Fruit fly (Drosophila melanogaster) whole organism, embryonic: ENCODE results near the gene CG4278.
A peak's percentile ranks its signal among the peaks of the same experiment; 100 is the strongest.

ENCODE experiments used
- CG10543 ChIP-seq: fragments of 200-800 bp; sonication (Bioruptor generic); optimal IDR thresholded peaks from 3 replicates; lab custom pipeline; 2017; ENCODE audit warnings: missing biosample characterization, mild to moderate bottlenecking, missing genetic modification characterization, moderate library complexity
- CG11398 ChIP-seq: fragments of 200-800 bp; sonication (Bioruptor generic); optimal IDR thresholded peaks from 2 replicates; lab custom pipeline; 2016; ENCODE audit warnings: missing biosample characterization, missing genetic modification characterization
- CG12769 ChIP-seq: fragments of 200-800 bp; sonication (Bioruptor generic); optimal IDR thresholded peaks from 2 replicates; lab custom pipeline; 2019; ENCODE audit warnings: missing biosample characterization, mild to moderate bottlenecking, missing genetic modification characterization, moderate library complexity
- CG1529 ChIP-seq: fragments of 200-800 bp; sonication (Bioruptor generic); optimal IDR thresholded peaks from 3 replicates; lab custom pipeline; 2018; ENCODE audit warnings: missing biosample characterization, missing genetic modification characterization
- CG15696 ChIP-seq: fragments of 200-800 bp; sonication (Bioruptor generic); optimal IDR thresholded peaks from 2 replicates; lab custom pipeline; 2019; ENCODE audit warnings: missing biosample characterization, mild to moderate bottlenecking, missing genetic modification characterization, moderate library complexity
- CG1602 ChIP-seq: fragments of 200-800 bp; sonication (Bioruptor generic); optimal IDR thresholded peaks from 3 replicates; lab custom pipeline; 2016; ENCODE audit warnings: missing biosample characterization, missing genetic modification characterization
- CG16813 ChIP-seq: fragments of 200-800 bp; sonication (Bioruptor generic); IDR thresholded peaks from 3 replicates; pipeline ENCODE4 v1.3.6; 2022; ENCODE audit warnings: missing biosample characterization, missing genetic modification characterization; ENCODE audit not compliant: partially characterized antibody
- CG17568 ChIP-seq: fragments of 200-800 bp; sonication (Bioruptor generic); optimal IDR thresholded peaks from 2 replicates; lab custom pipeline; 2018; ENCODE audit warnings: missing biosample characterization, mild to moderate bottlenecking, missing genetic modification characterization, moderate library complexity
- CG18599 ChIP-seq: fragments of 200-800 bp; sonication (Bioruptor generic); optimal IDR thresholded peaks from 3 replicates; lab custom pipeline; 2017; ENCODE audit warnings: missing biosample characterization, missing genetic modification characterization, mild to moderate bottlenecking, moderate library complexity, missing genetic modification reagents
- CG2678 ChIP-seq: fragments of 200-800 bp; sonication (Bioruptor generic); optimal IDR thresholded peaks from 3 replicates; lab custom pipeline; 2019; ENCODE audit warnings: missing biosample characterization, mild to moderate bottlenecking, missing genetic modification characterization, moderate library complexity
- CG30431 ChIP-seq: fragments of 200-800 bp; sonication (Bioruptor generic); optimal IDR thresholded peaks from 2 replicates; lab custom pipeline; 2017; ENCODE audit warnings: missing biosample characterization, missing genetic modification characterization
- CG31224 ChIP-seq: fragments of 200-800 bp; sonication (Bioruptor generic); IDR thresholded peaks from 2 replicates; pipeline ENCODE4 v1.3.6; 2022; ENCODE audit warnings: missing biosample characterization, missing genetic modification characterization
- CG32772 ChIP-seq: fragments of 200-800 bp; sonication (Bioruptor generic); IDR thresholded peaks from 2 replicates; pipeline ENCODE4 v1.3.6; 2022; ENCODE audit warnings: missing biosample characterization, missing genetic modification characterization
- CG3995 ChIP-seq: fragments of 200-800 bp; sonication (Bioruptor generic); optimal IDR thresholded peaks from 3 replicates; lab custom pipeline; 2016; ENCODE audit warnings: missing biosample characterization, missing genetic modification characterization
- CG4328 ChIP-seq: fragments of 200-800 bp; sonication (Bioruptor generic); optimal IDR thresholded peaks from 3 replicates; lab custom pipeline; 2017; ENCODE audit warnings: missing biosample characterization, missing genetic modification reagents, missing genetic modification characterization
- CG4404 ChIP-seq: fragments of 200-800 bp; sonication (Bioruptor generic); IDR thresholded peaks from 2 replicates; pipeline ENCODE4 v1.3.6; 2022; ENCODE audit warnings: missing biosample characterization, missing genetic modification characterization
- CG4617 ChIP-seq: fragments of 200-800 bp; sonication (Bioruptor generic); optimal IDR thresholded peaks from 3 replicates; lab custom pipeline; 2016; ENCODE audit warnings: missing biosample characterization, missing genetic modification characterization, borderline replicate concordance
- CG8359 ChIP-seq: fragments of 200-800 bp; sonication (Bioruptor generic); optimal IDR thresholded peaks from 2 replicates; lab custom pipeline; 2017; ENCODE audit warnings: missing biosample characterization, mild to moderate bottlenecking, missing genetic modification characterization, borderline replicate concordance
- CkIIα-i1 ChIP-seq: fragments of 200-800 bp; sonication (Bioruptor generic); IDR thresholded peaks from 2 replicates; pipeline ENCODE4 v1.3.6; 2022; ENCODE audit warnings: missing biosample characterization, missing genetic modification characterization
- HLHmδ ChIP-seq: fragments of 200-800 bp; sonication (Bioruptor generic); optimal IDR thresholded peaks from 2 replicates; lab custom pipeline; 2018; ENCODE audit warnings: missing biosample characterization, mild to moderate bottlenecking, missing genetic modification characterization, moderate library complexity
- Hmx ChIP-seq: fragments of 200-800 bp; sonication (Bioruptor generic); optimal IDR thresholded peaks from 2 replicates; lab custom pipeline; 2016; ENCODE audit warnings: missing biosample characterization, missing genetic modification characterization
- Hr39 ChIP-seq: fragments of >200 bp; optimal IDR thresholded peaks from 2 replicates; lab custom pipeline; 2017
- Mad ChIP-seq: fragments of 200-800 bp; sonication (Bioruptor generic); optimal IDR thresholded peaks from 2 replicates; lab custom pipeline; 2016; ENCODE audit warnings: missing biosample characterization, missing genetic modification characterization
- Mes4 ChIP-seq: fragments of 200-800 bp; sonication (Bioruptor generic); optimal IDR thresholded peaks from 2 replicates; lab custom pipeline; 2016; ENCODE audit warnings: missing biosample characterization, missing genetic modification characterization
- NC2α ChIP-seq: fragments of 200-800 bp; sonication (Bioruptor generic); optimal IDR thresholded peaks from 2 replicates; lab custom pipeline; 2016; ENCODE audit warnings: missing biosample characterization, missing genetic modification characterization
- NC2β ChIP-seq: fragments of 200-800 bp; sonication (Bioruptor generic); optimal IDR thresholded peaks from 2 replicates; lab custom pipeline; 2016; ENCODE audit warnings: missing biosample characterization, missing genetic modification characterization
- Neu2 ChIP-seq: fragments of 200-800 bp; sonication (Bioruptor generic); optimal IDR thresholded peaks from 3 replicates; lab custom pipeline; 2016; ENCODE audit warnings: missing biosample characterization, missing genetic modification characterization, borderline replicate concordance
- Nf-YC ChIP-seq: fragments of 200-800 bp; optimal IDR thresholded peaks from 3 replicates; lab custom pipeline; 2019; ENCODE audit warnings: missing biosample characterization, mild to moderate bottlenecking, missing genetic modification characterization, moderate library complexity
- PHDP ChIP-seq: fragments of 200-800 bp; sonication (Bioruptor generic); optimal IDR thresholded peaks from 3 replicates; lab custom pipeline; 2018; ENCODE audit warnings: missing biosample characterization, mild to moderate bottlenecking, missing genetic modification characterization, moderate library complexity
- Pdp1 ChIP-seq, 2 experiments: fragments of 200-800 bp; sonication (Bioruptor generic); optimal IDR thresholded peaks; 3 replicates each; lab custom pipeline; 2016; ENCODE audit warnings: missing biosample characterization in 2 of 2, missing genetic modification characterization in 2 of 2, mild to moderate bottlenecking in 1 of 2, moderate library complexity in 1 of 2
- Sin3A ChIP-seq: fragments of >200 bp; optimal IDR thresholded peaks from 2 replicates; lab custom pipeline; 2018
- Spps ChIP-seq: fragments of 200-800 bp; sonication (Bioruptor generic); optimal IDR thresholded peaks from 2 replicates; lab custom pipeline; 2018; ENCODE audit warnings: missing biosample characterization, mild to moderate bottlenecking, missing genetic modification characterization
- Tbp ChIP-seq: fragments of >200 bp; optimal IDR thresholded peaks from 2 replicates; lab custom pipeline; 2018; ENCODE audit warnings: missing biosample characterization, missing genetic modification characterization
- amos ChIP-seq: fragments of 200-800 bp; sonication (Bioruptor generic); IDR thresholded peaks from 2 replicates; pipeline ENCODE4 v1.3.6; 2022; ENCODE audit warnings: missing biosample characterization, missing genetic modification characterization; ENCODE audit not compliant: partially characterized antibody
- dmrt99B ChIP-seq: fragments of 200-800 bp; sonication (Bioruptor generic); optimal IDR thresholded peaks from 2 replicates; lab custom pipeline; 2018; ENCODE audit warnings: missing biosample characterization, mild to moderate bottlenecking, missing genetic modification characterization, moderate library complexity
- emc ChIP-seq: fragments of 200-800 bp; sonication (Bioruptor generic); optimal IDR thresholded peaks from 2 replicates; lab custom pipeline; 2016; ENCODE audit warnings: missing biosample characterization, missing genetic modification characterization
- en ChIP-seq: fragments of 200-800 bp; sonication (Bioruptor generic); optimal IDR thresholded peaks from 2 replicates; lab custom pipeline; 2016; ENCODE audit warnings: missing biosample characterization, missing genetic modification characterization
- fd102C ChIP-seq: fragments of 200-800 bp; sonication (Bioruptor generic); optimal IDR thresholded peaks from 2 replicates; lab custom pipeline; 2018; ENCODE audit warnings: missing biosample characterization, mild to moderate bottlenecking, missing genetic modification characterization, moderate library complexity
- ftz-f1 ChIP-seq: fragments of 200-800 bp; sonication (Bioruptor generic); optimal IDR thresholded peaks from 2 replicates; lab custom pipeline; 2016; ENCODE audit warnings: missing biosample characterization, missing genetic modification characterization
- ind ChIP-seq: fragments of 200-800 bp; sonication (Bioruptor generic); optimal IDR thresholded peaks from 3 replicates; lab custom pipeline; 2016; ENCODE audit warnings: missing biosample characterization, missing genetic modification characterization
- klu ChIP-seq: fragments of 200-800 bp; sonication (Bioruptor generic); IDR thresholded peaks from 2 replicates; pipeline ENCODE4 v1.3.6; 2022; ENCODE audit warnings: missing biosample characterization, missing genetic modification characterization
- kni ChIP-seq: fragments of 200-800 bp; sonication (Bioruptor generic); optimal IDR thresholded peaks from 3 replicates; lab custom pipeline; 2017; ENCODE audit warnings: mild to moderate bottlenecking, missing biosample characterization, missing genetic modification reagents, missing genetic modification characterization
- lilli ChIP-seq: fragments of 200-800 bp; sonication (Bioruptor generic); optimal IDR thresholded peaks from 3 replicates; lab custom pipeline; 2016; ENCODE audit warnings: missing biosample characterization, missing genetic modification characterization
- nerfin-1 ChIP-seq: fragments of 200-800 bp; sonication (Bioruptor generic); optimal IDR thresholded peaks from 3 replicates; lab custom pipeline; 2019; ENCODE audit warnings: missing biosample characterization, mild to moderate bottlenecking, missing genetic modification characterization, moderate library complexity
- pho ChIP-seq: fragments of 200-800 bp; sonication (Bioruptor generic); optimal IDR thresholded peaks from 2 replicates; lab custom pipeline; 2016; ENCODE audit warnings: missing biosample characterization, missing genetic modification characterization
- ranshi ChIP-seq: fragments of 200-800 bp; sonication (Bioruptor generic); IDR thresholded peaks from 2 replicates; pipeline ENCODE4 v1.3.6; 2022; ENCODE audit warnings: missing biosample characterization, missing genetic modification characterization
- rib ChIP-seq: fragments of 200-800 bp; sonication (Bioruptor generic); IDR thresholded peaks from 2 replicates; pipeline ENCODE4 v1.3.6; 2022; ENCODE audit warnings: missing biosample characterization, missing genetic modification characterization
- slou ChIP-seq: fragments of 200-800 bp; sonication (Bioruptor generic); optimal IDR thresholded peaks from 3 replicates; lab custom pipeline; 2016; ENCODE audit warnings: missing biosample characterization, missing genetic modification characterization
- usp ChIP-seq: fragments of >200 bp; optimal IDR thresholded peaks from 2 replicates; lab custom pipeline; 2017; ENCODE audit warnings: missing biosample characterization, missing genetic modification characterization

The CG4278 gene

dm6 chr2L:16350742-16351568 is 24.1 kb downstream of the CG4278 start (continued):
- TF ChIP-seq kni (GFP tag; lab: Kevin White, UChicago) (peak; percentile 98), NC2β (GFP tag; lab: Kevin White, UChicago) (peak; percentile 98), dmrt99B (tag; lab: Kevin White, UChicago) (peak; percentile 100), CG1602 (GFP tag; lab: Kevin White, UChicago) (peak; percentile 99), CG4328 (GFP tag; lab: Kevin White, UChicago) (peak; percentile 98), CG12769 (peak; percentile 100), CG4404 (GFP tag; lab: Robert Waterston, UW) (peak; percentile 96), ranshi (GFP tag; lab: Robert Waterston, UW) (peak; percentile 98), CG2678 (peak; percentile 100), CG18599 (GFP tag; lab: Kevin White, UChicago) (peak; percentile 100), klu (GFP tag; lab: Robert Waterston, UW) (peak; percentile 98), CG4617 (GFP tag; lab: Kevin White, UChicago) (peak; percentile 98), HLHmδ (peak; percentile 1), pho (GFP tag; lab: Kevin White, UChicago) (peak; percentile 98), CG10543 (GFP tag; lab: Kevin White, UChicago) (peak; percentile 99), CkIIα-i1 (GFP tag; lab: Robert Waterston, UW) (peak; percentile 93), Tbp (GFP tag; lab: Kevin White, UChicago) (no peak), PHDP (tag; lab: Kevin White, UChicago) (peak; percentile 99), CG8359 (GFP tag; lab: Kevin White, UChicago) (peak; percentile 94), Neu2 (GFP tag; lab: Kevin White, UChicago) (peak; percentile 60), CG16813 (GFP tag; lab: Robert Waterston, UW) (no peak), Hr39 (lab: Kevin White, UChicago) (no peak), CG31224 (GFP tag; lab: Robert Waterston, UW) (peak; percentile 96), Mes4 (GFP tag; lab: Kevin White, UChicago) (peak; percentile 97), rib (GFP tag; lab: Robert Waterston, UW) (peak; percentile 99), Pdp1 (GFP tag; optimal IDR thresholded peaks at IDR 0.05; lab: Kevin White, UChicago) (peak; percentile 98), CG3995 (GFP tag; lab: Kevin White, UChicago) (peak; percentile 85), amos (GFP tag; lab: Robert Waterston, UW) (no peak; the same call in 1 of the 2 replicates), en (peak; percentile 95), CG1529 (peak; percentile 99), CG17568 (GFP tag; lab: Kevin White, UChicago) (peak; percentile 99), CG11398 (GFP tag; lab: Kevin White, UChicago) (peak; percentile 97), NC2α (GFP tag; lab: Kevin White, UChicago) (peak; percentile 95), Spps (tag; lab: Kevin White, UChicago) (peak; percentile 99), ind (GFP tag; lab: Kevin White, UChicago) (peak; percentile 99), Nf-YC (tag; lab: Kevin White, UChicago) (peak; percentile 92), nerfin-1 (peak; percentile 98), ftz-f1 (peak; percentile 90), slou (GFP tag; lab: Kevin White, UChicago) (peak; percentile 97), CG32772 (GFP tag; lab: Robert Waterston, UW) (peak; percentile 99), fd102C (GFP tag; lab: Kevin White, UChicago) (peak; percentile 92), CG15696 (tag; lab: Kevin White, UChicago) (peak; percentile 97), Mad (GFP tag; lab: Kevin White, UChicago) (peak; percentile 98), emc (GFP tag; lab: Kevin White, UChicago) (peak; percentile 92), usp (no peak), Sin3A (lab: Kevin White, UChicago) (peak; percentile 34), lilli (GFP tag; lab: Kevin White, UChicago) (peak; percentile 99), CG30431 (GFP tag; lab: Kevin White, UChicago) (peak; percentile 97), Hmx (GFP tag; lab: Kevin White, UChicago) (peak; percentile 97)
